Worm (Caenorhabditis elegans) whole organism, mixed stage, embryonic: Measurements from ENCODE around the gene aex-4.

Experiments used
- blmp-1 ChIP-seq: fragments of 150-350 bp; optimal IDR thresholded peaks from 2 replicates; lab custom pipeline; 2014; ENCODE audit warnings: missing biosample characterization, missing genetic modification characterization
- ceh-39 ChIP-seq: fragments of 150-350 bp; optimal IDR thresholded peaks from 2 replicates; lab custom pipeline; 2014; ENCODE audit warnings: missing biosample characterization, missing genetic modification characterization
- cnd-1 ChIP-seq: fragments of 200-800 bp; sonication (Bioruptor generic); optimal IDR thresholded peaks from 2 replicates; lab custom pipeline; 2018; ENCODE audit warnings: mild to moderate bottlenecking, missing genetic modification characterization, missing compliant biosample characterization
- elt-1 ChIP-seq: sonication (generic microtip); optimal IDR thresholded peaks from 2 replicates; lab custom pipeline; 2017; ENCODE audit warnings: missing genetic modification characterization, mild to moderate bottlenecking, missing compliant biosample characterization, antibody characterized with exemption, moderate library complexity, borderline replicate concordance; ENCODE audit not compliant: insufficient read depth
- elt-3 ChIP-seq: fragments of 150-350 bp; optimal IDR thresholded peaks from 2 replicates; lab custom pipeline; 2014; ENCODE audit warnings: missing biosample characterization, missing genetic modification characterization
- flh-1 ChIP-seq: fragments of 200-800 bp; sonication (Bioruptor generic); optimal IDR thresholded peaks from 2 replicates; lab custom pipeline; 2018; ENCODE audit warnings: mild to moderate bottlenecking, missing genetic modification characterization, moderate library complexity, missing compliant biosample characterization
- ham-2 ChIP-seq: fragments of 200-800 bp; sonication (Bioruptor generic); optimal IDR thresholded peaks from 2 replicates; lab custom pipeline; 2018; ENCODE audit warnings: mild to moderate bottlenecking, missing genetic modification characterization, missing compliant biosample characterization
- lsy-2 ChIP-seq: fragments of 150-350 bp; optimal IDR thresholded peaks from 2 replicates; lab custom pipeline; 2014; ENCODE audit warnings: missing biosample characterization, missing genetic modification characterization
- mab-5 ChIP-seq: fragments of 150-350 bp; optimal IDR thresholded peaks from 2 replicates; lab custom pipeline; 2014; ENCODE audit warnings: missing biosample characterization, missing genetic modification characterization
- mep-1 ChIP-seq: fragments of 150-350 bp; optimal IDR thresholded peaks from 2 replicates; lab custom pipeline; 2017; ENCODE audit warnings: missing biosample characterization, missing genetic modification reagents, missing genetic modification characterization, inconsistent platforms
- mls-2 ChIP-seq: sonication (generic microtip); optimal IDR thresholded peaks from 2 replicates; lab custom pipeline; 2016; ENCODE audit warnings: mild to moderate bottlenecking, missing genetic modification characterization, moderate library complexity, missing compliant biosample characterization
- nhr-237 ChIP-seq: fragments of 150-350 bp; optimal IDR thresholded peaks from 2 replicates; lab custom pipeline; 2014; ENCODE audit warnings: missing biosample characterization, missing genetic modification characterization
- nhr-28 ChIP-seq: fragments of 150-350 bp; optimal IDR thresholded peaks from 2 replicates; lab custom pipeline; 2014; ENCODE audit warnings: missing biosample characterization, missing genetic modification characterization
- nhr-76 ChIP-seq: sonication (generic microtip); optimal IDR thresholded peaks from 2 replicates; lab custom pipeline; 2017; ENCODE audit warnings: missing biosample characterization, missing genetic modification characterization
- sem-2 ChIP-seq: fragments of 200-800 bp; sonication (Bioruptor generic); optimal IDR thresholded peaks from 2 replicates; lab custom pipeline; 2018; ENCODE audit warnings: mild to moderate bottlenecking, missing genetic modification characterization, missing compliant biosample characterization
- snpc-4 ChIP-seq: fragments of 150-350 bp; optimal IDR thresholded peaks from 2 replicates; lab custom pipeline; 2014; ENCODE audit warnings: missing biosample characterization, missing genetic modification characterization
- sptf-1 ChIP-seq: sonication (generic microtip); optimal IDR thresholded peaks from 2 replicates; lab custom pipeline; 2017; ENCODE audit warnings: mild to moderate bottlenecking, missing genetic modification characterization, moderate library complexity, missing compliant biosample characterization
- unc-120 ChIP-seq: sonication (generic microtip); optimal IDR thresholded peaks from 2 replicates; lab custom pipeline; 2017; ENCODE audit warnings: missing genetic modification characterization, missing compliant biosample characterization; ENCODE audit not compliant: poor library complexity, severe bottlenecking
- unc-39 ChIP-seq: fragments of 150-350 bp; optimal IDR thresholded peaks from 2 replicates; lab custom pipeline; 2014; ENCODE audit warnings: missing biosample characterization, missing genetic modification characterization
- unc-62 ChIP-seq: fragments of 150-350 bp; optimal IDR thresholded peaks from 2 replicates; lab custom pipeline; 2014; ENCODE audit warnings: missing biosample characterization, missing genetic modification reagents, missing genetic modification characterization
- zip-8 ChIP-seq: fragments of 150-350 bp; optimal IDR thresholded peaks from 2 replicates; lab custom pipeline; 2014; ENCODE audit warnings: missing biosample characterization, missing genetic modification characterization

aex-4 gene

ce11 chrX:3773233-3773632, 44.2 kb downstream of the aex-4 start:
- TF ChIP-seq snpc-4 (no peak), mab-5 (tag; lab: Kevin White, UChicago) (no peak), elt-1 (tag; lab: Kevin White, UChicago) (no peak), unc-120 (tag; lab: Kevin White, UChicago) (no peak), blmp-1 (tag; lab: Kevin White, UChicago) (peak; percentile 28)

ce11 chrX:3781040-3781439, 52.0 kb downstream of the aex-4 start, which contains the start of gene marg-1:
Gene marg-1, minus strand, starts transcription at chrX:3781140.
- TF ChIP-seq zip-8 (tag; lab: Kevin White, UChicago) (no peak), sem-2 (GFP tag; lab: Kevin White, UChicago) (no peak), elt-3 (tag; lab: Kevin White, UChicago) (no peak), snpc-4 (no peak), nhr-76 (tag; lab: Kevin White, UChicago) (no peak), flh-1 (no peak), ceh-39 (no peak), mls-2 (tag; lab: Kevin White, UChicago) (no peak), sptf-1 (tag; lab: Kevin White, UChicago) (no peak), unc-62 (no peak), unc-120 (tag; lab: Kevin White, UChicago) (no peak), cnd-1 (tag; lab: Kevin White, UChicago) (no peak), unc-39 (tag; lab: Kevin White, UChicago) (no peak), ham-2 (GFP tag; lab: Kevin White, UChicago) (no peak), lsy-2 (no peak), mep-1 (no peak), nhr-237 (tag; lab: Kevin White, UChicago) (no peak), nhr-28 (tag; lab: Kevin White, UChicago) (no peak)
